Fruit fly (Drosophila melanogaster) whole organism, embryonic: ENCODE results near the gene Gad1.

Source experiments
- Awh ChIP-seq: fragments of 200-800 bp; sonication (Bioruptor generic); IDR thresholded peaks from 2 replicates; pipeline ENCODE4, ENCODE4 v1.3.6; 2022; ENCODE audit warnings: missing biosample characterization, missing genetic modification characterization
- BtbVII ChIP-seq: fragments of 200-800 bp; sonication (Bioruptor generic); optimal IDR thresholded peaks from 3 replicates; lab custom pipeline; 2017; ENCODE audit warnings: missing biosample characterization, mild to moderate bottlenecking, missing genetic modification characterization
- CG10431 ChIP-seq: fragments of 200-800 bp; sonication (Bioruptor generic); optimal IDR thresholded peaks from 3 replicates; lab custom pipeline; 2018; ENCODE audit warnings: missing biosample characterization, mild to moderate bottlenecking, missing genetic modification characterization
- CG10543 ChIP-seq: fragments of 200-800 bp; sonication (Bioruptor generic); optimal IDR thresholded peaks from 3 replicates; lab custom pipeline; 2017; ENCODE audit warnings: missing biosample characterization, mild to moderate bottlenecking, missing genetic modification characterization, moderate library complexity
- CG12236 ChIP-seq: fragments of 200-800 bp; sonication (Bioruptor generic); optimal IDR thresholded peaks from 2 replicates; lab custom pipeline; 2016; ENCODE audit warnings: missing biosample characterization, missing genetic modification characterization
- CG13894 ChIP-seq: fragments of 200-800 bp; sonication (Bioruptor generic); optimal IDR thresholded peaks from 3 replicates; lab custom pipeline; 2018; ENCODE audit warnings: missing biosample characterization, mild to moderate bottlenecking, missing genetic modification characterization, moderate library complexity
- CG16813 ChIP-seq: fragments of 200-800 bp; sonication (Bioruptor generic); IDR thresholded peaks from 3 replicates; pipeline ENCODE4 v1.3.6; 2022; ENCODE audit warnings: missing biosample characterization, missing genetic modification characterization; ENCODE audit not compliant: partially characterized antibody
- CG17359 ChIP-seq: fragments of 200-800 bp; sonication (Bioruptor generic); optimal IDR thresholded peaks from 3 replicates; lab custom pipeline; 2018; ENCODE audit warnings: missing biosample characterization, mild to moderate bottlenecking, missing genetic modification characterization, moderate library complexity
- CG17385 ChIP-seq: fragments of 200-800 bp; sonication (Bioruptor generic); optimal IDR thresholded peaks from 3 replicates; lab custom pipeline; 2018; ENCODE audit warnings: missing biosample characterization, mild to moderate bottlenecking, missing genetic modification characterization
- CG30020 ChIP-seq: fragments of 200-800 bp; optimal IDR thresholded peaks from 2 replicates; lab custom pipeline; 2019; ENCODE audit warnings: missing biosample characterization, mild to moderate bottlenecking, missing genetic modification characterization, moderate library complexity
- CG43689 ChIP-seq: fragments of 200-800 bp; sonication (Bioruptor generic); IDR thresholded peaks from 2 replicates; pipeline ENCODE4 v1.3.6; 2022; ENCODE audit warnings: missing biosample characterization, missing genetic modification characterization
- CG4404 ChIP-seq: fragments of 200-800 bp; sonication (Bioruptor generic); IDR thresholded peaks from 2 replicates; pipeline ENCODE4 v1.3.6; 2022; ENCODE audit warnings: missing biosample characterization, missing genetic modification characterization
- CG5245 ChIP-seq: fragments of 200-800 bp; sonication (Bioruptor generic); optimal IDR thresholded peaks from 3 replicates; lab custom pipeline; 2016; ENCODE audit warnings: missing biosample characterization, missing genetic modification characterization
- CG7786 ChIP-seq: fragments of 200-800 bp; sonication (Bioruptor generic); optimal IDR thresholded peaks from 2 replicates; lab custom pipeline; 2016; ENCODE audit warnings: missing biosample characterization, missing genetic modification characterization
- CG7987 ChIP-seq: fragments of 200-800 bp; sonication (Bioruptor generic); optimal IDR thresholded peaks from 2 replicates; lab custom pipeline; 2018; ENCODE audit warnings: missing biosample characterization, mild to moderate bottlenecking, missing genetic modification characterization, moderate library complexity
- CG8281 ChIP-seq: fragments of 200-800 bp; sonication (Bioruptor generic); optimal IDR thresholded peaks from 2 replicates; lab custom pipeline; 2018; ENCODE audit warnings: missing biosample characterization, mild to moderate bottlenecking, missing genetic modification characterization, moderate library complexity
- CG8290 ChIP-seq, 3 experiments: fragments of 200-800 bp; sonication (Bioruptor generic); optimal IDR thresholded peaks; 2 replicates each; lab custom pipeline; 2016 to 2019; ENCODE audit warnings: missing biosample characterization in 3 of 3, missing genetic modification characterization in 3 of 3, mild to moderate bottlenecking in 2 of 3, moderate library complexity in 1 of 3
- CoRest ChIP-seq: fragments of 200-800 bp; sonication (Bioruptor generic); optimal IDR thresholded peaks from 3 replicates; lab custom pipeline; 2018; ENCODE audit warnings: missing biosample characterization, mild to moderate bottlenecking, missing genetic modification characterization, moderate library complexity
- Dbx ChIP-seq: fragments of 200-800 bp; sonication (Bioruptor generic); IDR thresholded peaks from 3 replicates; pipeline ENCODE4 v1.3.6; 2022; ENCODE audit warnings: missing biosample characterization, missing genetic modification characterization
- Hmr ChIP-seq: fragments of 200-800 bp; sonication (Bioruptor generic); optimal IDR thresholded peaks from 3 replicates; lab custom pipeline; 2017; ENCODE audit warnings: mild to moderate bottlenecking, missing biosample characterization, missing genetic modification reagents, missing genetic modification characterization
- Jarid2 ChIP-seq: fragments of 200-800 bp; sonication (Bioruptor generic); optimal IDR thresholded peaks from 3 replicates; lab custom pipeline; 2017; ENCODE audit warnings: mild to moderate bottlenecking, missing biosample characterization, missing genetic modification reagents, missing genetic modification characterization
- NK7.1 ChIP-seq: fragments of 200-800 bp; sonication (Bioruptor generic); optimal IDR thresholded peaks from 3 replicates; lab custom pipeline; 2016; ENCODE audit warnings: missing biosample characterization, missing genetic modification characterization
- Pdp1 ChIP-seq, 2 experiments: fragments of 200-800 bp; sonication (Bioruptor generic); optimal IDR thresholded peaks; 3 replicates each; lab custom pipeline; 2016; ENCODE audit warnings: missing biosample characterization in 2 of 2, missing genetic modification characterization in 2 of 2, mild to moderate bottlenecking in 1 of 2, moderate library complexity in 1 of 2
- Ptx1 ChIP-seq: fragments of 200-800 bp; sonication (Bioruptor generic); IDR thresholded peaks from 2 replicates; pipeline ENCODE4 v1.3.6; 2022; ENCODE audit warnings: missing biosample characterization, missing genetic modification characterization
- Rfx ChIP-seq: fragments of 200-800 bp; sonication (Bioruptor generic); IDR thresholded peaks from 2 replicates; pipeline ENCODE4 v1.3.6; 2022; ENCODE audit warnings: missing biosample characterization, missing genetic modification characterization
- Side ChIP-seq: fragments of 200-800 bp; sonication (Bioruptor generic); optimal IDR thresholded peaks from 2 replicates; lab custom pipeline; 2016; ENCODE audit warnings: missing biosample characterization, missing genetic modification characterization
- Six4 ChIP-seq: fragments of 200-800 bp; sonication (Bioruptor generic); optimal IDR thresholded peaks from 2 replicates; lab custom pipeline; 2016; ENCODE audit warnings: missing biosample characterization, missing genetic modification characterization
- Sox100B ChIP-seq: fragments of 200-800 bp; sonication (Bioruptor generic); optimal IDR thresholded peaks from 3 replicates; lab custom pipeline; 2018; ENCODE audit warnings: missing biosample characterization, mild to moderate bottlenecking, missing genetic modification characterization
- Sry-β ChIP-seq: fragments of 200-800 bp; sonication (Bioruptor generic); optimal IDR thresholded peaks from 2 replicates; lab custom pipeline; 2018; ENCODE audit warnings: missing biosample characterization, mild to moderate bottlenecking, missing genetic modification characterization, moderate library complexity
- YL-1 ChIP-seq: fragments of 200-800 bp; sonication (Bioruptor generic); optimal IDR thresholded peaks from 3 replicates; lab custom pipeline; 2017; ENCODE audit warnings: missing biosample characterization, mild to moderate bottlenecking, missing genetic modification characterization
- abd-A ChIP-seq: fragments of 200-800 bp; sonication (Bioruptor generic); optimal IDR thresholded peaks from 3 replicates; lab custom pipeline; 2019; ENCODE audit warnings: missing biosample characterization, mild to moderate bottlenecking, missing genetic modification characterization, moderate library complexity
- ara ChIP-seq: fragments of 200-800 bp; sonication (Bioruptor generic); IDR thresholded peaks from 2 replicates; pipeline ENCODE4 v1.3.6; 2022; ENCODE audit warnings: missing biosample characterization, missing genetic modification characterization
- caup ChIP-seq: fragments of 200-800 bp; sonication (Bioruptor generic); optimal IDR thresholded peaks from 3 replicates; lab custom pipeline; 2017; ENCODE audit warnings: missing biosample characterization, mild to moderate bottlenecking, missing genetic modification characterization, moderate library complexity; ENCODE audit not compliant: severe bottlenecking
- disco-r ChIP-seq: fragments of 200-800 bp; sonication (Bioruptor generic); optimal IDR thresholded peaks from 2 replicates; lab custom pipeline; 2016; ENCODE audit warnings: missing biosample characterization, missing genetic modification characterization
- dm ChIP-seq: fragments of 200-800 bp; sonication (Bioruptor generic); optimal IDR thresholded peaks from 3 replicates; lab custom pipeline; 2016; ENCODE audit warnings: missing biosample characterization, missing genetic modification characterization
- dpn ChIP-seq, 2 experiments: fragments of 200-800 bp; sonication (Bioruptor generic); optimal IDR thresholded peaks; 3 replicates each; lab custom pipeline; 2016; ENCODE audit warnings: missing biosample characterization in 2 of 2, missing genetic modification characterization in 2 of 2
- eyg ChIP-seq: fragments of 200-800 bp; sonication (Bioruptor generic); optimal IDR thresholded peaks from 3 replicates; lab custom pipeline; 2016; ENCODE audit warnings: missing biosample characterization, missing genetic modification characterization
- fru ChIP-seq: fragments of >200 bp; optimal IDR thresholded peaks from 2 replicates; lab custom pipeline; 2017
- hb ChIP-seq: fragments of 200-800 bp; sonication (Bioruptor generic); IDR thresholded peaks from 3 replicates; pipeline ENCODE4 v1.3.6; 2022; ENCODE audit warnings: missing biosample characterization, missing genetic modification characterization; ENCODE audit not compliant: partially characterized antibody
- ken ChIP-seq: fragments of 200-800 bp; sonication (Bioruptor generic); IDR thresholded peaks from 3 replicates; pipeline ENCODE4 v1.3.6; 2022; ENCODE audit warnings: missing biosample characterization, missing genetic modification characterization
- lov ChIP-seq, 2 experiments: fragments of 200-800 bp in 1 of 2; fragments of >200 bp in 1 of 2; sonication (Bioruptor generic) in 1 of 2; IDR thresholded peaks in 1 of 2; optimal IDR thresholded peaks in 1 of 2; 2 replicates in 1 of 2; 3 replicates in 1 of 2; pipeline versions ENCODE4 v1.3.6 to Lab custom; 2017 to 2022; ENCODE audit warnings: missing biosample characterization in 1 of 2, missing genetic modification characterization in 1 of 2
- ro ChIP-seq: fragments of 200-800 bp; sonication (Bioruptor generic); IDR thresholded peaks from 2 replicates; pipeline ENCODE4 v1.3.6; 2022; ENCODE audit warnings: missing biosample characterization, missing genetic modification characterization
- sd ChIP-seq: fragments of 200-800 bp; sonication (Bioruptor generic); optimal IDR thresholded peaks from 3 replicates; lab custom pipeline; 2018; ENCODE audit warnings: missing biosample characterization, mild to moderate bottlenecking, missing genetic modification characterization, moderate library complexity
- stc ChIP-seq: fragments of 200-800 bp; sonication (Bioruptor generic); IDR thresholded peaks from 2 replicates; pipeline ENCODE4 v1.3.6; 2022; ENCODE audit warnings: missing biosample characterization, missing genetic modification characterization
- tin ChIP-seq: fragments of 200-800 bp; sonication (Bioruptor generic); optimal IDR thresholded peaks from 3 replicates; lab custom pipeline; 2016; ENCODE audit warnings: missing biosample characterization, missing genetic modification characterization
- wdn ChIP-seq: fragments of 200-800 bp; sonication (Bioruptor generic); IDR thresholded peaks from 2 replicates; pipeline ENCODE4 v1.3.6; 2022; ENCODE audit warnings: missing biosample characterization, missing genetic modification characterization

Gad1 gene

DNA sequence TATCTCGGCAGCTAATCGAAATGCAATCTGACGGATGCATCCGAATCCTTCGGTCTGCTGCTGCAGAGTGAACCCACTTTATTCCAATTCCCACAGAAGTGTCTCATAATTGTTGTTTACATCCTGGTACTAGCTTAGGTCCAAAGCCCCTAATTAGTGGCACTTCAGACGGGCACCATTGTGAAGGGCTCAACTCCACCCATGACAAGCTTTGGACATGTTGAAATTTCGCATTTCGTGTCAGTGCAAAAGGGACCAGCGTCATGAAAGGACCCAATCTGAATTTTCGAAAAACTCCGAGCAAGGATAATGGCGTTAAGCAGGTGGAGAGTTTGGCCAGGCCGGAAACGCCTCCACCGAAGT, 62.1 kb downstream of the Gad1 start, which contains the start of gene Gr64a:
Gene Gr64a (plus strand): TSS at position 264 of the 363 bp plus-strand sequence.
- no peak for TF ChIP-seq YL-1 (GFP tag; lab: Kevin White, UChicago)

DNA sequence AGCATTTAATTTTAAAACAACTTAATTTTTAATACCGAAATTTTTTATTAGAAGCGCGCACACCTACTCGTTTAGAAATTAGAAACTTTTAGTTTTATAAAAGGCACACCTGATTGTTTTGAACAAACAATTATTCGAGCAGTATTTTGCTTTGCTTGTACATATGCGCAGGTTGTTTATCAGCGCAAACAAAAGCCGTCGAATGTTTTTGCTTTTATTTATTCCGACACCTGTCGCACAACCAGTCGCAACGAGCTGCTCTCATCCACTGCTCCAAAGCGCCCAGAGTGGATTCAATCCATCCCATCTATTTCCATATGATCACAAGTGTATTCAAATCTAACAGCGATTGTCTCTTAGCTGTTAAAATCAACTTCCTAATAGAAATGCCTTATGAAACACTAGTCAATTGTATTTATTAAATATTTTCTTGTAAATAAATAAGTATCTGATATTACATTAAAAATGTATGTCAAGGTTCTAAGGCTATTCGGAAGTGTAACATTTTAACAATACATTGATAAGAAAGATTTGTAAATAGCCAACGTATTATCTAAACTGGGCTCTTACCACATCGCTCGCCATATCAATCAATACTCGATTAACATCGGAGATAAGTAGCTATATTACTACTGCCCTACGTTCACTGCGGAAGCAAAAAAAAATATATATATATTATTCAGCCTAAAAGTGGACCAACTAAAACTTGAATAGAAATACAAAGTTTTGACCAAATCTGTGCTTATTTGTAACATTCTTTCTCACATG, 62.6 kb downstream of the Gad1 start, which contains the start of gene CG11594:
Gene CG11594 (minus strand): TSS at position 274 of the 768 bp plus-strand sequence.
- TF ChIP-seq CG16813 (GFP tag; lab: Robert Waterston, UW): no peak
- peak; percentile 36; the same call in 1 of the 2 replicates for TF ChIP-seq CG43689 (GFP tag; lab: Robert Waterston, UW)
- no peak for TF ChIP-seq Sry-β (GFP tag; lab: Kevin White, UChicago)
- TF ChIP-seq NK7.1: no peak
- no peak for TF ChIP-seq hb (GFP tag; lab: Robert Waterston, UW)
- TF ChIP-seq dpn (GFP tag; optimal IDR thresholded peaks at IDR 0.05; lab: Kevin White, UChicago): peak in 1 of 2 experiments; percentile 51
- 0 out of 3 replicates have a peak, but pooled peaks have one; percentile 27 for TF ChIP-seq ken (GFP tag; lab: Robert Waterston, UW)
- TF ChIP-seq Ptx1 (GFP tag; lab: Robert Waterston, UW): no peak
- peak; percentile 58 for TF ChIP-seq Rfx (GFP tag; lab: Robert Waterston, UW)
- peak; percentile 36; the same call in 1 of the 3 replicates for TF ChIP-seq Dbx (GFP tag; lab: Robert Waterston, UW)
- TF ChIP-seq CG10431 (GFP tag; lab: Kevin White, UChicago): no peak
- TF ChIP-seq CG5245 (GFP tag; lab: Kevin White, UChicago): no peak
- TF ChIP-seq CG17359 (tag; lab: Kevin White, UChicago): no peak
- TF ChIP-seq lov (optimal IDR thresholded peaks at IDR 0.05; lab: Kevin White, UChicago): no peak
- no peak for TF ChIP-seq lov (GFP tag; IDR thresholded peaks at IDR 0.05; lab: Robert Waterston, UW)
- TF ChIP-seq abd-A (tag; lab: Kevin White, UChicago): no peak
- TF ChIP-seq CG30020 (tag; lab: Kevin White, UChicago): no peak
- peak; percentile 25 for TF ChIP-seq eyg (GFP tag; lab: Kevin White, UChicago)
- no peak for TF ChIP-seq Side (GFP tag; lab: Kevin White, UChicago)
- no peak for TF ChIP-seq CG4404 (GFP tag; lab: Robert Waterston, UW)
- TF ChIP-seq disco-r: no peak
- peak in 1 of 2 experiments; percentile 27 for TF ChIP-seq Pdp1 (GFP tag; optimal IDR thresholded peaks at IDR 0.05; lab: Kevin White, UChicago)
- TF ChIP-seq Hmr (GFP tag; lab: Kevin White, UChicago): peak; percentile 68
- TF ChIP-seq BtbVII (GFP tag; lab: Kevin White, UChicago): peak; percentile 68
- no peak for TF ChIP-seq CG17385 (GFP tag; lab: Kevin White, UChicago)
- TF ChIP-seq Jarid2 (GFP tag; lab: Kevin White, UChicago): peak; percentile 21
- TF ChIP-seq ara (GFP tag; lab: Robert Waterston, UW): no peak
- TF ChIP-seq Awh: peak; percentile 40; the same call in 1 of the 2 replicates
- no peak for TF ChIP-seq fru (lab: Kevin White, UChicago)
- TF ChIP-seq stc (GFP tag; lab: Robert Waterston, UW): 0 out of 2 replicates have a peak, but pooled peaks have one; percentile 12
- TF ChIP-seq ro: no peak
- TF ChIP-seq caup (GFP tag; lab: Kevin White, UChicago): peak; percentile 75
- peak; percentile 12 for TF ChIP-seq Sox100B (GFP tag; lab: Kevin White, UChicago)
- peak; percentile 19 for TF ChIP-seq CG8281
- no peak for TF ChIP-seq wdn (GFP tag; lab: Robert Waterston, UW)
- TF ChIP-seq CG10543 (GFP tag; lab: Kevin White, UChicago): peak; percentile 40
- TF ChIP-seq CG7786 (GFP tag; lab: Kevin White, UChicago): no peak
- no peak for TF ChIP-seq dm (GFP tag; lab: Kevin White, UChicago)
- TF ChIP-seq CG13894 (tag; lab: Kevin White, UChicago): no peak
- TF ChIP-seq CoRest (tag; lab: Kevin White, UChicago): no peak
- no peak for TF ChIP-seq CG8290 (GFP tag; optimal IDR thresholded peaks at IDR 0.05; lab: Kevin White, UChicago)
- TF ChIP-seq CG8290 (tag; optimal IDR thresholded peaks at IDR 0.05; lab: Kevin White, UChicago): no peak
- no peak for TF ChIP-seq tin (GFP tag; lab: Kevin White, UChicago)
- TF ChIP-seq CG12236 (GFP tag; lab: Kevin White, UChicago): no peak
- TF ChIP-seq sd (tag; lab: Kevin White, UChicago): no peak
- no peak for TF ChIP-seq Six4 (GFP tag; lab: Kevin White, UChicago)
- peak; percentile 49 for TF ChIP-seq CG7987
